Fruit fly (Drosophila melanogaster) S2 (cell line): ENCODE data around the gene mri.

Experiments
- CG8478 ChIP-seq: fragments of >200 bp; optimal IDR thresholded peaks from 2 replicates; lab custom pipeline; 2018
- CTCF ChIP-seq, 2 experiments: fragments of >200 bp; optimal IDR thresholded peaks; 2 replicates each; lab custom pipeline; 2018

DNA sequence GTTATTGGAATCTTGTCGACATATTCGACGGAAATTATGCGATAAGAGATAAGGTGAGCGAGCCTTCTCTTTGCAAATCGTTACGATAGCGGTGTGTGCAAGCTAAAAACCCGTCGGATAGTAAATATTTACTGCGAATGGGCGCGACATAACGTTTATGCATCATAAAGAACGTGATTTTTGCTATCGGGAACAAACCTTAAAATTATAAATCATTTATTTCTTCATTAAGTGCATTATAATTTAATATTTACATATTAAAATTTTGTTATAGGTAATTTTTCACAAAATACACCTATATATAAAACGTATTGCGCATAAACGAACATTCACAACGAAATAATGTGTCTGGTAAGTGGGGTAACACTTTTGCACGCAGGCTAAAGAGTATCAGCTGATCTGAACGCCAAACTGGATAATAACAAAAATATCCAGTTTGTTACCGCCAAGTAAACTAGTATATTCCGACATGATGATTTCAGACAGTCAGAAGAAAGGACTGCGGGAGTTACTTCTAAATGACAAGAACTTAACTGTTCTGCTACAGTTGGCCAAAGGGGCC, 5.8 kb downstream of the mri start, which contains the start of the genes Gk1 and CG13876:
- TF ChIP-seq CTCF (optimal IDR thresholded peaks at IDR 0.05; lab: Kevin White, UChicago) (no peak), CG8478 (lab: Kevin White, UChicago) (no peak)
